Worm (Caenorhabditis elegans): Measurements from ENCODE around the gene Y39H10A.1.

ce11 chrV:3776086-3776589 is 9.1 kb downstream of the Y39H10A.1 start, which contains the start of gene cysl-3:
- no peak for TF ChIP-seq lin-26 (GFP tag; IDR thresholded peaks at IDR 0.05)
- no peak for TF ChIP-seq nhr-90 (tag; optimal IDR thresholded peaks at IDR 0.05)
- no peak for TF ChIP-seq mxl-1 (tag; optimal IDR thresholded peaks at IDR 0.05)
- no peak for TF ChIP-seq attf-3 (GFP tag; conservative IDR thresholded peaks at IDR 0.05)
- no peak for TF ChIP-seq rec-8 (tag; optimal IDR thresholded peaks at IDR 0.05)
- TF ChIP-seq pha-4 (tag; optimal IDR thresholded peaks at IDR 0.05), result no peak
- TF ChIP-seq mes-4 (tag; optimal IDR thresholded peaks at IDR 0.05), result no peak
- TF ChIP-seq ztf-18 (tag; optimal IDR thresholded peaks at IDR 0.05), result no peak
- no peak for TF ChIP-seq ama-1 (optimal IDR thresholded peaks at IDR 0.05)
- TF ChIP-seq ama-1 (GFP tag; optimal IDR thresholded peaks at IDR 0.05), result no peak
- TF ChIP-seq lin-35 (GFP tag; optimal IDR thresholded peaks at IDR 0.05), result no peak
- TF ChIP-seq dpff-1 (tag; optimal IDR thresholded peaks at IDR 0.05), result no peak
- TF ChIP-seq ztf-28 (GFP tag; IDR thresholded peaks at IDR 0.05), result no peak
- TF ChIP-seq nhr-80 (tag; optimal IDR thresholded peaks at IDR 0.05), result no peak

All from whole organism, young adult.